Fruit fly (Drosophila melanogaster) whole organism, wandering third instar larva: ENCODE data around the gene Gr68a.

Experiments used
- Abd-B ChIP-seq: fragments of >200 bp; optimal IDR thresholded peaks from 2 replicates; lab custom pipeline; 2017; ENCODE audit warnings: missing biosample characterization, missing genetic modification characterization
- CG32264 ChIP-seq: fragments of 200-800 bp; sonication (Bioruptor generic); optimal IDR thresholded peaks from 2 replicates; lab custom pipeline; 2016; ENCODE audit warnings: missing biosample characterization, missing genetic modification characterization
- CG9705 ChIP-seq: fragments of 200-800 bp; sonication (Bioruptor generic); optimal IDR thresholded peaks from 2 replicates; lab custom pipeline; 2018; ENCODE audit warnings: missing biosample characterization, mild to moderate bottlenecking, missing genetic modification characterization
- CrebA ChIP-seq: fragments of 200-800 bp; sonication (Bioruptor generic); optimal IDR thresholded peaks from 2 replicates; lab custom pipeline; 2016; ENCODE audit warnings: missing biosample characterization, mild to moderate bottlenecking, missing genetic modification characterization, borderline replicate concordance
- Dfd ChIP-seq: fragments of >200 bp; optimal IDR thresholded peaks from 2 replicates; lab custom pipeline; 2017; ENCODE audit warnings: missing biosample characterization, missing genetic modification characterization
- Dif ChIP-seq: fragments of 200-275, 200-300 bp; sonication (Bioruptor generic); optimal IDR thresholded peaks from 2 replicates; lab custom pipeline; 2018; ENCODE audit warnings: missing biosample characterization, missing genetic modification characterization; ENCODE audit not compliant: partially characterized antibody
- GATAd ChIP-seq: sonication (Bioruptor generic); optimal IDR thresholded peaks from 2 replicates; lab custom pipeline; 2016; ENCODE audit warnings: missing biosample characterization, missing genetic modification characterization
- HLH106 ChIP-seq: fragments of 200-800 bp; optimal IDR thresholded peaks from 3 replicates; lab custom pipeline; 2019; ENCODE audit warnings: missing biosample characterization, mild to moderate bottlenecking, missing genetic modification characterization, moderate library complexity
- Hr78 ChIP-seq: fragments of >200 bp; optimal IDR thresholded peaks from 2 replicates; lab custom pipeline; 2017; ENCODE audit warnings: missing biosample characterization, missing genetic modification characterization
- Hr83 ChIP-seq: fragments of 200-300 bp; sonication (Bioruptor generic); optimal IDR thresholded peaks from 2 replicates; lab custom pipeline; 2016; ENCODE audit warnings: missing biosample characterization, mild to moderate bottlenecking, missing genetic modification characterization, moderate library complexity; ENCODE audit not compliant: poor library complexity, severe bottlenecking
- Jra ChIP-seq: sonication (Bioruptor generic); optimal IDR thresholded peaks from 2 replicates; lab custom pipeline; 2016; ENCODE audit warnings: missing biosample characterization, missing genetic modification characterization
- Mio ChIP-seq: sonication (Bioruptor generic); optimal IDR thresholded peaks from 2 replicates; lab custom pipeline; 2016; ENCODE audit warnings: missing biosample characterization, missing genetic modification characterization
- Myc ChIP-seq: fragments of >200 bp; optimal IDR thresholded peaks from 2 replicates; lab custom pipeline; 2017
- N ChIP-seq: fragments of >200 bp; optimal IDR thresholded peaks from 2 replicates; lab custom pipeline; 2018; ENCODE audit warnings: missing biosample characterization, missing external identifiers, missing genetic modification characterization
- OdsH ChIP-seq: fragments of 200-800 bp; sonication (Bioruptor generic); optimal IDR thresholded peaks from 2 replicates; lab custom pipeline; 2016; ENCODE audit warnings: missing biosample characterization, mild to moderate bottlenecking, missing genetic modification characterization
- Rel ChIP-seq, 2 experiments: fragments of 200-800 bp; sonication (Bioruptor generic) in 1 of 2; optimal IDR thresholded peaks; 2 replicates in 1 of 2; 3 replicates in 1 of 2; lab custom pipeline; 2016 to 2019; ENCODE audit warnings: mild to moderate bottlenecking in 2 of 2, missing biosample characterization in 2 of 2, missing genetic modification characterization in 2 of 2, moderate library complexity in 1 of 2
- Sp1 ChIP-seq: fragments of 200-800 bp; sonication (Bioruptor generic); optimal IDR thresholded peaks from 3 replicates; lab custom pipeline; 2019; ENCODE audit warnings: missing biosample characterization, mild to moderate bottlenecking, missing genetic modification characterization, moderate library complexity
- Vsx2 ChIP-seq: fragments of 200-300, 225-300 bp; sonication (Bioruptor generic); optimal IDR thresholded peaks from 2 replicates; lab custom pipeline; 2018; ENCODE audit warnings: missing biosample characterization, missing genetic modification characterization; ENCODE audit not compliant: partially characterized antibody
- br ChIP-seq: fragments of 200-800 bp; sonication (Bioruptor generic); optimal IDR thresholded peaks from 2 replicates; lab custom pipeline; 2016; ENCODE audit warnings: missing biosample characterization, missing genetic modification characterization
- brk ChIP-seq: fragments of 200-800 bp; sonication (Bioruptor generic); optimal IDR thresholded peaks from 2 replicates; lab custom pipeline; 2016; ENCODE audit warnings: missing biosample characterization, mild to moderate bottlenecking, missing genetic modification characterization
- dl ChIP-seq, 2 experiments: fragments of 175-275, 200-275 bp in 1 of 2; fragments of 200-275 bp in 1 of 2; sonication (Bioruptor generic); optimal IDR thresholded peaks; lab custom pipeline; 2018; ENCODE audit warnings: mild to moderate bottlenecking in 2 of 2, missing biosample characterization in 2 of 2, missing genetic modification characterization in 2 of 2, moderate library complexity in 2 of 2; ENCODE audit not compliant: partially characterized antibody in 2 of 2, insufficient read depth in 1 of 2
- dmrt93B ChIP-seq: fragments of 200-800 bp; sonication (Bioruptor generic); optimal IDR thresholded peaks from 2 replicates; lab custom pipeline; 2018; ENCODE audit warnings: missing biosample characterization, mild to moderate bottlenecking, missing genetic modification characterization
- dsf ChIP-seq: sonication (Bioruptor generic); optimal IDR thresholded peaks from 2 replicates; lab custom pipeline; 2016; ENCODE audit warnings: missing biosample characterization, missing genetic modification characterization, borderline replicate concordance
- ey ChIP-seq: fragments of 200-800 bp; sonication (Bioruptor generic); optimal IDR thresholded peaks from 2 replicates; lab custom pipeline; 2016; ENCODE audit warnings: missing biosample characterization, missing genetic modification characterization
- foxo ChIP-seq, 2 experiments: fragments of 200-800 bp; sonication (Bioruptor generic); optimal IDR thresholded peaks; 2 replicates in 1 of 2; 3 replicates in 1 of 2; lab custom pipeline; 2016 to 2017; ENCODE audit warnings: missing biosample characterization in 2 of 2, missing genetic modification characterization in 2 of 2
- fru ChIP-seq: fragments of 200-800 bp; sonication (Bioruptor generic); optimal IDR thresholded peaks from 3 replicates; lab custom pipeline; 2016; ENCODE audit warnings: missing biosample characterization, mild to moderate bottlenecking, missing genetic modification characterization
- h ChIP-seq: fragments of 200-800 bp; sonication (Bioruptor generic); optimal IDR thresholded peaks from 3 replicates; lab custom pipeline; 2016; ENCODE audit warnings: missing biosample characterization, mild to moderate bottlenecking, missing genetic modification characterization
- jim ChIP-seq: fragments of 175-275, 200-325 bp; sonication (Bioruptor generic); optimal IDR thresholded peaks from 2 replicates; lab custom pipeline; 2016; ENCODE audit warnings: missing biosample characterization, mild to moderate bottlenecking, missing genetic modification characterization
- lola ChIP-seq: fragments of >200 bp; optimal IDR thresholded peaks from 2 replicates; lab custom pipeline; 2017; ENCODE audit warnings: missing biosample characterization, missing genetic modification characterization
- pan ChIP-seq: fragments of >200 bp; optimal IDR thresholded peaks from 2 replicates; lab custom pipeline; 2017
- psq ChIP-seq: fragments of 200-800 bp; sonication (Bioruptor generic); optimal IDR thresholded peaks from 3 replicates; lab custom pipeline; 2017; ENCODE audit warnings: missing biosample characterization, mild to moderate bottlenecking, missing genetic modification characterization, moderate library complexity
- rgr ChIP-seq: fragments of 200-800 bp; sonication (Bioruptor generic); optimal IDR thresholded peaks from 3 replicates; lab custom pipeline; 2016; ENCODE audit warnings: missing biosample characterization, mild to moderate bottlenecking, missing genetic modification characterization
- sage ChIP-seq: fragments of 200-800 bp; sonication (Bioruptor generic); optimal IDR thresholded peaks from 2 replicates; lab custom pipeline; 2016; ENCODE audit warnings: missing biosample characterization, mild to moderate bottlenecking, missing genetic modification characterization
- sv ChIP-seq: fragments of 200-800 bp; sonication (Bioruptor generic); optimal IDR thresholded peaks from 3 replicates; lab custom pipeline; 2016; ENCODE audit warnings: missing biosample characterization, missing genetic modification characterization
- tai ChIP-seq: sonication (Bioruptor generic); optimal IDR thresholded peaks from 2 replicates; lab custom pipeline; 2016; ENCODE audit warnings: missing biosample characterization, missing genetic modification characterization
- usp ChIP-seq: fragments of >200 bp; optimal IDR thresholded peaks from 2 replicates; lab custom pipeline; 2017; ENCODE audit warnings: missing biosample characterization, missing genetic modification characterization
- woc ChIP-seq: sonication (Bioruptor generic); optimal IDR thresholded peaks from 2 replicates; lab custom pipeline; 2016; ENCODE audit warnings: missing biosample characterization, mild to moderate bottlenecking, missing genetic modification characterization

The Gr68a gene

dm6 chr3L:11751005-11751404 is at the start of gene Gr68a:
Gene Gr68a, plus strand, starts transcription at chr3L:11751305.
- TF ChIP-seq fru (GFP tag; lab: Kevin White, UChicago) = no peak
- TF ChIP-seq N (GFP tag; lab: Kevin White, UChicago) = no peak
- TF ChIP-seq Myc (lab: Kevin White, UChicago) = no peak
- TF ChIP-seq h (GFP tag; lab: Kevin White, UChicago) = no peak
- no peak for TF ChIP-seq Vsx2 (GFP tag; lab: Kevin White, UChicago)
- TF ChIP-seq pan (lab: Kevin White, UChicago) = no peak
- no peak for TF ChIP-seq HLH106 (tag; lab: Kevin White, UChicago)
- no peak for TF ChIP-seq foxo (GFP tag; optimal IDR thresholded peaks at IDR 0.05; lab: Kevin White, UChicago)
- TF ChIP-seq psq (GFP tag; lab: Kevin White, UChicago) = no peak
- no peak for TF ChIP-seq rgr (GFP tag; lab: Kevin White, UChicago)
- TF ChIP-seq dsf = no peak
- TF ChIP-seq Abd-B (GFP tag; lab: Kevin White, UChicago) = no peak
- no peak for TF ChIP-seq sage
- TF ChIP-seq CrebA (GFP tag; lab: Kevin White, UChicago) = no peak
- TF ChIP-seq, all 38 proteins: peak for 0

- TF ChIP-seq br = no peak
- no peak for TF ChIP-seq GATAd (GFP tag; lab: Kevin White, UChicago)
- TF ChIP-seq fru (GFP tag; lab: Kevin White, UChicago) = no peak
- no peak for TF ChIP-seq OdsH
- TF ChIP-seq dmrt93B (GFP tag; lab: Kevin White, UChicago) = no peak
Measured at dm6 chr3L:11701649-11702048, 49.5 kb upstream of the Gr68a start.

- no peak for TF ChIP-seq dsf
- TF ChIP-seq Hr83 = no peak
- TF ChIP-seq sage = no peak
- no peak for TF ChIP-seq jim (GFP tag; lab: Kevin White, UChicago)
- TF ChIP-seq Dif (GFP tag; lab: Kevin White, UChicago) = no peak
Measured at dm6 chr3L:11703579-11703978, 47.5 kb upstream of the Gr68a start.

- TF ChIP-seq Jra (GFP tag; lab: Kevin White, UChicago) (no peak), Myc (lab: Kevin White, UChicago) (no peak), Hr78 (GFP tag; lab: Kevin White, UChicago) (no peak), ey (GFP tag; lab: Kevin White, UChicago) (no peak), br (no peak), foxo (GFP tag; optimal IDR thresholded peaks at IDR 0.05; lab: Kevin White, UChicago) (no peak)
Measured at dm6 chr3L:11704902-11705546, 46.1 kb upstream of the Gr68a start.

- no peak for TF ChIP-seq sv (GFP tag; lab: Kevin White, UChicago)
- TF ChIP-seq N (GFP tag; lab: Kevin White, UChicago) = no peak
- TF ChIP-seq GATAd (GFP tag; lab: Kevin White, UChicago) = no peak
- no peak for TF ChIP-seq jim (GFP tag; lab: Kevin White, UChicago)
- TF ChIP-seq tai (GFP tag; lab: Kevin White, UChicago) = no peak
- no peak for TF ChIP-seq Mio
- TF ChIP-seq ey (GFP tag; lab: Kevin White, UChicago) = no peak
- no peak for TF ChIP-seq CG9705
- TF ChIP-seq Jra (GFP tag; lab: Kevin White, UChicago) = peak; percentile 15
- TF ChIP-seq br = no peak
- TF ChIP-seq dl (GFP tag; optimal IDR thresholded peaks at IDR 0.05; lab: Kevin White, UChicago; ENCODE audit: insufficient read depth in 1 of 2, partially characterized antibody in 2 of 2) = peak; percentile 26 to 50
- no peak for TF ChIP-seq HLH106 (tag; lab: Kevin White, UChicago)
- peak; percentile 57 for TF ChIP-seq psq (GFP tag; lab: Kevin White, UChicago)
- TF ChIP-seq OdsH = no peak
- TF ChIP-seq usp (GFP tag; lab: Kevin White, UChicago) = no peak
- no peak for TF ChIP-seq dsf
- no peak for TF ChIP-seq brk
- TF ChIP-seq Dfd (GFP tag; lab: Kevin White, UChicago) = no peak
- no peak for TF ChIP-seq Sp1 (GFP tag; lab: Kevin White, UChicago)
- no peak for TF ChIP-seq Hr78 (GFP tag; lab: Kevin White, UChicago)
- no peak for TF ChIP-seq lola (GFP tag; lab: Kevin White, UChicago)
- TF ChIP-seq Myc (lab: Kevin White, UChicago) = peak; percentile 5
- TF ChIP-seq sage = no peak
- TF ChIP-seq pan (lab: Kevin White, UChicago) = no peak
- TF ChIP-seq woc (GFP tag; lab: Kevin White, UChicago) = no peak
- peak; percentile 32 for TF ChIP-seq Dif (GFP tag; lab: Kevin White, UChicago)
- TF ChIP-seq Hr83 = peak; percentile 63
- no peak for TF ChIP-seq rgr (GFP tag; lab: Kevin White, UChicago)
- TF ChIP-seq Vsx2 (GFP tag; lab: Kevin White, UChicago) = no peak
- TF ChIP-seq CG32264 (GFP tag; lab: Kevin White, UChicago) = no peak
- TF ChIP-seq Rel (GFP tag; optimal IDR thresholded peaks at IDR 0.05; lab: Kevin White, UChicago) = no peak
- TF ChIP-seq Rel (tag; optimal IDR thresholded peaks at IDR 0.05; lab: Kevin White, UChicago) = peak; percentile 61
Measured at dm6 chr3L:11707978-11708632, 43.0 kb upstream of the Gr68a start, which contains the start of gene CG11658. Gene CG11658, minus strand, starts transcription at chr3L:11708553.
